Worm (Caenorhabditis elegans) whole organism, young adult: ENCODE measurements around the gene srj-26.
"Not testable (repeated sequence)": the region's sequence is repeated elsewhere in the genome, so short reads cannot be mapped to it uniquely, and the experiment has no call there.

ENCODE experiments used
- B0019.2 ChIP-seq: fragments of 200-800 bp; sonication (Bioruptor generic); conservative IDR thresholded peaks from 2 replicates; pipeline ENCODE4 v1.3.6; 2022; ENCODE audit warnings: missing genetic modification reagents, missing genetic modification characterization, missing compliant biosample characterization
- B0035.1 ChIP-seq: sonication (generic microtip); optimal IDR thresholded peaks from 2 replicates; lab custom pipeline; 2016; ENCODE audit warnings: missing genetic modification characterization, mild to moderate bottlenecking, missing compliant biosample characterization, missing genotype, missing genetic modification reagents
- B0336.3 ChIP-seq: fragments of 200-800 bp; sonication (Bioruptor generic); IDR thresholded peaks from 2 replicates; pipeline ENCODE4 v1.3.6; 2022; ENCODE audit warnings: missing genetic modification characterization, missing compliant biosample characterization
- C06A6.2 ChIP-seq: fragments of 200-800 bp; sonication (Bioruptor generic); conservative IDR thresholded peaks from 2 replicates; pipeline ENCODE4 v1.3.6; 2022; ENCODE audit warnings: missing genetic modification characterization, missing compliant biosample characterization
- F10E7.11 ChIP-seq: sonication (generic microtip); optimal IDR thresholded peaks from 2 replicates; lab custom pipeline; 2017; ENCODE audit warnings: mild to moderate bottlenecking, missing genetic modification characterization, moderate library complexity, missing compliant biosample characterization
- T26A5.8 ChIP-seq: sonication (generic microtip); optimal IDR thresholded peaks from 2 replicates; lab custom pipeline; 2016; ENCODE audit warnings: missing genetic modification characterization, missing compliant biosample characterization
- Y79H2A.3 ChIP-seq: fragments of 200-800 bp; sonication (Bioruptor generic); conservative IDR thresholded peaks from 2 replicates; pipeline ENCODE4 v1.3.6; 2022; ENCODE audit warnings: missing genetic modification reagents, missing genetic modification characterization, missing compliant biosample characterization
- athp-1 ChIP-seq: sonication (generic microtip); optimal IDR thresholded peaks from 2 replicates; lab custom pipeline; 2017; ENCODE audit warnings: mild to moderate bottlenecking, missing genetic modification characterization, missing compliant biosample characterization
- ccch-3 ChIP-seq: fragments of 200-800 bp; sonication (Bioruptor generic); optimal IDR thresholded peaks from 2 replicates; lab custom pipeline; 2018; ENCODE audit warnings: mild to moderate bottlenecking, missing genetic modification characterization, missing compliant biosample characterization
- chd-7 ChIP-seq: sonication (generic microtip); optimal IDR thresholded peaks from 2 replicates; lab custom pipeline; 2016; ENCODE audit warnings: mild to moderate bottlenecking, missing genetic modification characterization, moderate library complexity, missing compliant biosample characterization
- dox-1 ChIP-seq: fragments of 200-800 bp; sonication (Bioruptor generic); IDR thresholded peaks from 2 replicates; pipeline ENCODE4 v1.3.6; 2022; ENCODE audit warnings: missing genetic modification reagents, missing genetic modification characterization, missing compliant biosample characterization
- egl-18 ChIP-seq: fragments of 200-800 bp; sonication (Bioruptor generic); IDR thresholded peaks from 2 replicates; pipeline ENCODE4 v1.3.6; 2022; ENCODE audit warnings: missing genetic modification reagents, missing genetic modification characterization, missing compliant biosample characterization
- egl-44 ChIP-seq: fragments of 200-800 bp; sonication (Bioruptor generic); IDR thresholded peaks from 2 replicates; pipeline ENCODE4 v1.3.6; 2022; ENCODE audit warnings: missing genetic modification reagents, missing genetic modification characterization, missing compliant biosample characterization
- him-1 ChIP-seq: sonication (generic microtip); optimal IDR thresholded peaks from 2 replicates; lab custom pipeline; 2016; ENCODE audit warnings: missing genotype, missing genetic modification reagents, missing genetic modification characterization, missing compliant biosample characterization
- hlh-12 ChIP-seq: sonication (generic microtip); optimal IDR thresholded peaks from 2 replicates; lab custom pipeline; 2016; ENCODE audit warnings: missing genetic modification characterization, missing compliant biosample characterization
- hmg-20 ChIP-seq: fragments of 200-800 bp; sonication (Bioruptor generic); IDR thresholded peaks from 2 replicates; pipeline ENCODE4 v1.3.6; 2022; ENCODE audit warnings: missing genetic modification reagents, missing genetic modification characterization, missing compliant biosample characterization
- hrde-1 ChIP-seq: sonication (generic microtip); optimal IDR thresholded peaks from 2 replicates; lab custom pipeline; 2016; ENCODE audit warnings: missing genetic modification characterization, mild to moderate bottlenecking, missing compliant biosample characterization, moderate library complexity, missing genotype, missing genetic modification reagents, borderline replicate concordance
- hsf-1 ChIP-seq: fragments of 200-800 bp; sonication (Bioruptor generic); IDR thresholded peaks from 2 replicates; pipeline ENCODE4 v1.3.6; 2022; ENCODE audit warnings: missing genetic modification reagents, missing genetic modification characterization, missing compliant biosample characterization
- let-607 ChIP-seq, 2 experiments: fragments of 200-800 bp in 1 of 2; sonication (Bioruptor generic) in 1 of 2; sonication (generic microtip) in 1 of 2; optimal IDR thresholded peaks; 2 replicates each; lab custom pipeline; 2016 to 2018; ENCODE audit warnings: mild to moderate bottlenecking in 2 of 2, missing compliant biosample characterization in 2 of 2, missing genetic modification characterization in 2 of 2, moderate library complexity in 2 of 2, missing genotype in 1 of 2
- lin-26 ChIP-seq: fragments of 200-800 bp; sonication (Bioruptor generic); IDR thresholded peaks from 2 replicates; pipeline ENCODE4 v1.3.6; 2022; ENCODE audit warnings: missing genetic modification reagents, missing genetic modification characterization, missing compliant biosample characterization
- lin-35 ChIP-seq, 3 experiments: fragments of 150-350 bp in 2 of 3; sonication (generic microtip) in 1 of 3; optimal IDR thresholded peaks; 2 replicates each; lab custom pipeline; 2014 to 2018; ENCODE audit warnings: missing biosample characterization in 3 of 3, missing genetic modification characterization in 3 of 3, missing genetic modification reagents in 3 of 3
- lir-1 ChIP-seq: fragments of 200-800 bp; sonication (Bioruptor generic); conservative IDR thresholded peaks from 2 replicates; pipeline ENCODE4 v1.3.6; 2022; ENCODE audit warnings: missing genetic modification reagents, missing genetic modification characterization, missing compliant biosample characterization
- madf-3 ChIP-seq: fragments of 200-800 bp; sonication (Bioruptor generic); IDR thresholded peaks from 2 replicates; pipeline ENCODE4 v1.3.6; 2022; ENCODE audit warnings: missing genetic modification reagents, missing genetic modification characterization, missing compliant biosample characterization
- madf-8 ChIP-seq: fragments of 200-800 bp; sonication (Bioruptor generic); conservative IDR thresholded peaks from 2 replicates; pipeline ENCODE4 v1.3.6; 2022; ENCODE audit warnings: missing genetic modification reagents, missing genetic modification characterization, missing compliant biosample characterization
- mes-4 ChIP-seq: sonication (generic microtip); optimal IDR thresholded peaks from 2 replicates; lab custom pipeline; 2016; ENCODE audit warnings: missing genotype, missing genetic modification characterization, missing compliant biosample characterization
- nfyb-1 ChIP-seq: fragments of 200-800 bp; sonication (Bioruptor generic); IDR thresholded peaks from 2 replicates; pipeline ENCODE4 v1.3.6; 2022; ENCODE audit warnings: missing genetic modification reagents, missing genetic modification characterization, missing compliant biosample characterization
- nhr-120 ChIP-seq: fragments of 200-800 bp; sonication (Bioruptor generic); IDR thresholded peaks from 2 replicates; pipeline ENCODE4 v1.3.6; 2022; ENCODE audit warnings: missing genetic modification characterization, missing compliant biosample characterization
- snpc-1.1 ChIP-seq: sonication (generic microtip); optimal IDR thresholded peaks from 2 replicates; lab custom pipeline; 2017; ENCODE audit warnings: missing genetic modification characterization, mild to moderate bottlenecking, missing compliant biosample characterization, antibody characterized with exemption, moderate library complexity, missing genotype, missing genetic modification reagents; ENCODE audit not compliant: insufficient read depth
- snpc-1.3 ChIP-seq: sonication (generic microtip); optimal IDR thresholded peaks from 2 replicates; lab custom pipeline; 2017; ENCODE audit warnings: missing genetic modification characterization, mild to moderate bottlenecking, missing compliant biosample characterization, antibody characterized with exemption, moderate library complexity, missing genotype, missing genetic modification reagents; ENCODE audit not compliant: insufficient read depth
- tbx-9 ChIP-seq: sonication (generic microtip); optimal IDR thresholded peaks from 2 replicates; lab custom pipeline; 2016; ENCODE audit warnings: borderline replicate concordance, missing genetic modification characterization, inconsistent platforms, missing compliant biosample characterization
- unc-130 ChIP-seq: sonication (generic microtip); optimal IDR thresholded peaks from 2 replicates; lab custom pipeline; 2016; ENCODE audit warnings: missing genetic modification reagents, missing genetic modification characterization, missing compliant biosample characterization
- unc-62 ChIP-seq: fragments of 150-350 bp; optimal IDR thresholded peaks from 2 replicates; lab custom pipeline; 2014; ENCODE audit warnings: missing biosample characterization, missing genetic modification reagents, missing genetic modification characterization
- zfh-2 ChIP-seq: fragments of 200-800 bp; sonication (Bioruptor generic); conservative IDR thresholded peaks from 2 replicates; pipeline ENCODE4 v1.3.6; 2022; ENCODE audit warnings: missing genetic modification reagents, missing genetic modification characterization, missing compliant biosample characterization
- ztf-22 ChIP-seq: fragments of 200-800 bp; sonication (Bioruptor generic); optimal IDR thresholded peaks from 2 replicates; lab custom pipeline; 2018; ENCODE audit warnings: mild to moderate bottlenecking, missing genetic modification characterization, moderate library complexity, missing compliant biosample characterization

Gene srj-26

ce11 chrV:18395649-18396048 is 25.2 kb upstream of the srj-26 start, which contains the start of gene Y51A2B.9:
Y51A2B.9 (minus strand) TSS chrV:18395749.
- TF ChIP-seq B0019.2 (GFP tag; lab: Robert Waterston, UW) (no peak), lin-35 (GFP tag; optimal IDR thresholded peaks at IDR 0.05; lab: Kevin White, UChicago) (no peak), dox-1 (no peak), unc-62 (no peak), egl-18 (GFP tag; lab: Robert Waterston, UW) (no peak), B0035.1 (tag; lab: Kevin White, UChicago) (no peak), zfh-2 (GFP tag; lab: Robert Waterston, UW) (no peak), B0336.3 (no peak), nhr-120 (no peak), T26A5.8 (tag; lab: Kevin White, UChicago) (no peak), ztf-22 (GFP tag; lab: Kevin White, UChicago) (no peak), athp-1 (tag; lab: Kevin White, UChicago) (no peak), F10E7.11 (tag; lab: Kevin White, UChicago) (no peak), ccch-3 (GFP tag; lab: Kevin White, UChicago) (no peak), lin-26 (GFP tag; lab: Robert Waterston, UW) (no peak), lir-1 (GFP tag; lab: Robert Waterston, UW) (no peak)

ce11 chrV:18397814-18398213 is 23.1 kb upstream of the srj-26 start, which contains the start of gene Y51A2B.16:
Y51A2B.16 (minus strand) TSS chrV:18397914.
- TF ChIP-seq snpc-1.1 (no peak), egl-44 (GFP tag; lab: Robert Waterston, UW) (no peak), tbx-9 (no peak), him-1 (tag; lab: Kevin White, UChicago) (no peak)

- no peak for TF ChIP-seq snpc-1.3
- TF ChIP-seq chd-7 (tag; lab: Kevin White, UChicago): no peak
- no peak for TF ChIP-seq hlh-12 (tag; lab: Kevin White, UChicago)
- TF ChIP-seq madf-3: no peak
- no peak for TF ChIP-seq unc-130 (GFP tag; lab: Kevin White, UChicago)
- no peak for TF ChIP-seq hsf-1 (GFP tag; lab: Robert Waterston, UW)
- no peak for TF ChIP-seq lin-26 (GFP tag; lab: Robert Waterston, UW)
- TF ChIP-seq nfyb-1 (GFP tag; lab: Robert Waterston, UW): no peak
- TF ChIP-seq hrde-1 (tag; lab: Kevin White, UChicago): no peak
- no peak for TF ChIP-seq mes-4 (tag; lab: Kevin White, UChicago)
- TF ChIP-seq hmg-20 (GFP tag; lab: Robert Waterston, UW): no peak
- no peak for TF ChIP-seq C06A6.2 (GFP tag; lab: Robert Waterston, UW)
Observed at ce11 chrV:18402743-18403142, 18.2 kb upstream of the srj-26 start.

- TF ChIP-seq let-607 (tag; optimal IDR thresholded peaks at IDR 0.05; lab: Kevin White, UChicago); madf-8 (GFP tag; lab: Robert Waterston, UW); Y79H2A.3 (GFP tag; lab: Robert Waterston, UW): not testable (repeated sequence)
Observed at ce11 chrV:18404767-18405166, 16.1 kb upstream of the srj-26 start, which contains the start of gene srh-209. srh-209 (minus strand) TSS chrV:18404867.
